Fruit fly (Drosophila melanogaster) whole organism, adult: Measurements from ENCODE around the gene CG4572.

Experiments used
- CG11617 ChIP-seq: fragments of 200-800 bp; sonication (Bioruptor generic); optimal IDR thresholded peaks from 2 replicates; lab custom pipeline; 2017; ENCODE audit warnings: mild to moderate bottlenecking, missing biosample characterization, missing genetic modification reagents, missing genetic modification characterization
- CG12768 ChIP-seq: fragments of 200-800 bp; sonication (Bioruptor generic); optimal IDR thresholded peaks from 2 replicates; lab custom pipeline; 2017; ENCODE audit warnings: missing biosample characterization, missing genetic modification characterization, mild to moderate bottlenecking, moderate library complexity, missing genetic modification reagents
- CG14711 ChIP-seq: fragments of 200-800 bp; sonication (Bioruptor generic); optimal IDR thresholded peaks from 2 replicates; lab custom pipeline; 2018; ENCODE audit warnings: missing biosample characterization, mild to moderate bottlenecking, missing genetic modification characterization, moderate library complexity
- CG33017 ChIP-seq: fragments of 200-800 bp; sonication (Bioruptor generic); optimal IDR thresholded peaks from 2 replicates; lab custom pipeline; 2018; ENCODE audit warnings: missing biosample characterization, mild to moderate bottlenecking, missing genetic modification characterization, moderate library complexity
- CG5204 ChIP-seq: fragments of 200-800 bp; sonication (Bioruptor generic); optimal IDR thresholded peaks from 2 replicates; lab custom pipeline; 2016; ENCODE audit warnings: missing biosample characterization, missing genetic modification characterization
- CG7045 ChIP-seq: fragments of 200-800 bp; sonication (Bioruptor generic); optimal IDR thresholded peaks from 2 replicates; lab custom pipeline; 2017; ENCODE audit warnings: missing biosample characterization, mild to moderate bottlenecking, missing genetic modification characterization
- CG7101 ChIP-seq: fragments of 200-800 bp; sonication (Bioruptor generic); optimal IDR thresholded peaks from 2 replicates; lab custom pipeline; 2018; ENCODE audit warnings: missing biosample characterization, mild to moderate bottlenecking, missing genetic modification characterization, moderate library complexity
- cnc ChIP-seq, 2 experiments: fragments of >200 bp; optimal IDR thresholded peaks; 2 replicates each; lab custom pipeline; 2017
- kay ChIP-seq: fragments of 200-800 bp; sonication (Bioruptor generic); peaks from one replicate; lab custom pipeline; 2016; ENCODE audit warnings: missing biosample characterization, missing genetic modification characterization, borderline replicate concordance

dm6 chr3R:19888156-19888784 lies 24.1 kb upstream of the CG4572 start, which contains the start of gene ninaE:
- TF ChIP-seq CG7045: no peak
- TF ChIP-seq CG5204 (GFP tag; lab: Kevin White, UChicago): no peak
- TF ChIP-seq CG33017: no peak
- no peak for TF ChIP-seq CG7101 (tag; lab: Kevin White, UChicago)
- no peak for TF ChIP-seq kay (GFP tag; lab: Kevin White, UChicago)
- TF ChIP-seq CG12768 (GFP tag; lab: Kevin White, UChicago): no peak
- TF ChIP-seq cnc (optimal IDR thresholded peaks at IDR 0.05; lab: Kevin White, UChicago): no peak
- TF ChIP-seq CG11617 (GFP tag; lab: Kevin White, UChicago): no peak
- no peak for TF ChIP-seq CG14711 (tag; lab: Kevin White, UChicago)
